Fruit fly (Drosophila melanogaster) whole organism, wandering third instar larva: ENCODE results near the gene dgt6.

Source experiments
- Dif ChIP-seq: fragments of 200-275, 200-300 bp; sonication (Bioruptor generic); optimal IDR thresholded peaks from 2 replicates; lab custom pipeline; 2018; ENCODE audit warnings: missing biosample characterization, missing genetic modification characterization; ENCODE audit not compliant: partially characterized antibody
- GATAd ChIP-seq: sonication (Bioruptor generic); optimal IDR thresholded peaks from 2 replicates; lab custom pipeline; 2016; ENCODE audit warnings: missing biosample characterization, missing genetic modification characterization
- Hr78 ChIP-seq: fragments of >200 bp; optimal IDR thresholded peaks from 2 replicates; lab custom pipeline; 2017; ENCODE audit warnings: missing biosample characterization, missing genetic modification characterization
- Mio ChIP-seq: sonication (Bioruptor generic); optimal IDR thresholded peaks from 2 replicates; lab custom pipeline; 2016; ENCODE audit warnings: missing biosample characterization, missing genetic modification characterization
- OdsH ChIP-seq: fragments of 200-800 bp; sonication (Bioruptor generic); optimal IDR thresholded peaks from 2 replicates; lab custom pipeline; 2016; ENCODE audit warnings: missing biosample characterization, mild to moderate bottlenecking, missing genetic modification characterization
- dl ChIP-seq, 2 experiments: fragments of 175-275, 200-275 bp in 1 of 2; fragments of 200-275 bp in 1 of 2; sonication (Bioruptor generic); optimal IDR thresholded peaks; lab custom pipeline; 2018; ENCODE audit warnings: mild to moderate bottlenecking in 2 of 2, missing biosample characterization in 2 of 2, missing genetic modification characterization in 2 of 2, moderate library complexity in 2 of 2; ENCODE audit not compliant: partially characterized antibody in 2 of 2, insufficient read depth in 1 of 2
- dmrt93B ChIP-seq: fragments of 200-800 bp; sonication (Bioruptor generic); optimal IDR thresholded peaks from 2 replicates; lab custom pipeline; 2018; ENCODE audit warnings: missing biosample characterization, mild to moderate bottlenecking, missing genetic modification characterization
- lola ChIP-seq: fragments of >200 bp; optimal IDR thresholded peaks from 2 replicates; lab custom pipeline; 2017; ENCODE audit warnings: missing biosample characterization, missing genetic modification characterization
- psq ChIP-seq: fragments of 200-800 bp; sonication (Bioruptor generic); optimal IDR thresholded peaks from 3 replicates; lab custom pipeline; 2017; ENCODE audit warnings: missing biosample characterization, mild to moderate bottlenecking, missing genetic modification characterization, moderate library complexity

DNA sequence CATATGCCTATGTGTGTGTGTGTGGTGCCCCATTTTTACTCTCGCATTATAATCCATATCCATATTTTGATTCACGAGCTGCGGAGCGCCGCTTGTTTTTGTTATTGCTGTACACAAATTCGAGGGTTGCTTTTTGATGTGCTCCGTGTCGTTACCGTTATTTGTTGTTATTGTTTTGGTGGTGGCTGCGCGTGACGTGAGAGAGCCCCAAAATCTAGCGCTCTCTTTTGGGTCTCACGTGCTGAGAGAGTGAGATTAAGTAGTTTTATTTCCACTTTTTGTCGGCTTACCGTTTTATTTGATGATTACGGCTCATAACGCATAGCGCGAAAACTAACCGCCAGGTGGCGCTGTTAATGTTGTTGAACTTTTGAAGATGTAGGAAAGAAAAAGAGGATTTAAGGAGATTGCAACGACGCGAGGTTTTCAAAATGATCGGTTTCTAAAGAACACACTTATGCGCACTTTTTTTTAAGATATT, 43.4 kb downstream of the dgt6 start:
- TF ChIP-seq psq (GFP tag; lab: Kevin White, UChicago) (no peak), Hr78 (GFP tag; lab: Kevin White, UChicago) (no peak), GATAd (GFP tag; lab: Kevin White, UChicago) (no peak), Dif (GFP tag; lab: Kevin White, UChicago) (no peak), lola (GFP tag; lab: Kevin White, UChicago) (no peak), OdsH (no peak), dmrt93B (GFP tag; lab: Kevin White, UChicago) (no peak), Mio (no peak), dl (GFP tag; optimal IDR thresholded peaks at IDR 0.05; lab: Kevin White, UChicago; ENCODE audit: insufficient read depth in 1 of 2, partially characterized antibody in 2 of 2) (no peak)
